Worm (Caenorhabditis elegans) whole organism, L1 larva: ENCODE results near the gene srw-79.
A peak's percentile ranks its signal among the peaks of the same experiment; 100 is the strongest.

ENCODE experiments used
- aha-1 ChIP-seq: fragments of 150-350 bp; optimal IDR thresholded peaks from 2 replicates; lab custom pipeline; 2014; ENCODE audit warnings: missing biosample characterization, missing genetic modification characterization
- alr-1 ChIP-seq: fragments of 200-800 bp; sonication (Bioruptor generic); optimal IDR thresholded peaks from 2 replicates; lab custom pipeline; 2018; ENCODE audit warnings: borderline replicate concordance, mild to moderate bottlenecking, missing genetic modification characterization, missing compliant biosample characterization
- blmp-1 ChIP-seq: fragments of 150-350 bp; optimal IDR thresholded peaks from 2 replicates; lab custom pipeline; 2014; ENCODE audit warnings: missing biosample characterization, missing genetic modification characterization
- ceh-63 ChIP-seq: fragments of 200-800 bp; sonication (Bioruptor generic); optimal IDR thresholded peaks from 2 replicates; lab custom pipeline; 2018; ENCODE audit warnings: mild to moderate bottlenecking, missing genetic modification characterization, missing compliant biosample characterization
- ceh-82 ChIP-seq, 3 experiments: fragments of 150-350 bp in 1 of 3; sonication (generic microtip) in 2 of 3; optimal IDR thresholded peaks; 2 replicates each; lab custom pipeline; 2014 to 2017; ENCODE audit warnings: missing biosample characterization in 3 of 3, missing genetic modification characterization in 3 of 3
- ceh-88 ChIP-seq: fragments of 200-800 bp; sonication (Bioruptor generic); IDR thresholded peaks from 2 replicates; pipeline ENCODE4 v1.3.6; 2022; ENCODE audit warnings: missing genetic modification characterization, missing compliant biosample characterization
- ceh-90 ChIP-seq: sonication (generic microtip); optimal IDR thresholded peaks from 2 replicates; lab custom pipeline; 2016; ENCODE audit warnings: missing genetic modification characterization, missing compliant biosample characterization
- ces-1 ChIP-seq: fragments of 150-350 bp; optimal IDR thresholded peaks from 2 replicates; lab custom pipeline; 2014; ENCODE audit warnings: missing biosample characterization, missing genetic modification reagents, missing genetic modification characterization
- dpl-1 ChIP-seq, 3 experiments: fragments of 150-350 bp in 2 of 3; sonication (generic microtip) in 1 of 3; optimal IDR thresholded peaks; 2 replicates each; lab custom pipeline; 2014 to 2017; ENCODE audit warnings: missing biosample characterization in 3 of 3, missing genetic modification characterization in 3 of 3, missing genetic modification reagents in 3 of 3
- efl-1 ChIP-seq, 4 experiments: fragments of 150-350 bp; optimal IDR thresholded peaks in 3 of 4; peaks in 1 of 4; 1 replicate in 1 of 4; 2 replicates in 3 of 4; lab custom pipeline; 2014; ENCODE audit warnings: missing biosample characterization in 2 of 4, missing genetic modification characterization in 2 of 4, missing genetic modification reagents in 2 of 4
- efl-3 ChIP-seq: fragments of 200-800 bp; sonication (Bioruptor generic); optimal IDR thresholded peaks from 2 replicates; lab custom pipeline; 2018; ENCODE audit warnings: mild to moderate bottlenecking, missing genetic modification characterization, missing compliant biosample characterization
- egl-13 ChIP-seq: sonication (generic microtip); optimal IDR thresholded peaks from 2 replicates; lab custom pipeline; 2016; ENCODE audit warnings: missing genotype, missing genetic modification reagents, missing genetic modification characterization, missing compliant biosample characterization
- egl-27 ChIP-seq, 2 experiments: fragments of 150-350 bp in 1 of 2; sonication (generic microtip); optimal IDR thresholded peaks; 3 replicates each; lab custom pipeline; 2017 to 2018; ENCODE audit warnings: missing biosample characterization in 2 of 2, missing genetic modification characterization in 2 of 2, missing genetic modification reagents in 2 of 2
- elt-2 ChIP-seq: sonication (generic microtip); optimal IDR thresholded peaks from 2 replicates; lab custom pipeline; 2016; ENCODE audit warnings: missing genetic modification characterization, mild to moderate bottlenecking, inconsistent platforms, missing compliant biosample characterization, missing genetic modification reagents
- ets-5 ChIP-seq: fragments of 200-800 bp; sonication (Bioruptor generic); IDR thresholded peaks from 2 replicates; pipeline ENCODE4 v1.3.6; 2022; ENCODE audit warnings: missing genetic modification characterization, missing compliant biosample characterization
- fkh-10 ChIP-seq: sonication (generic microtip); optimal IDR thresholded peaks from 2 replicates; lab custom pipeline; 2017; ENCODE audit warnings: missing biosample characterization, missing genetic modification reagents, missing genetic modification characterization
- fkh-8 ChIP-seq: sonication (generic microtip); optimal IDR thresholded peaks from 2 replicates; lab custom pipeline; 2016; ENCODE audit warnings: mild to moderate bottlenecking, missing genetic modification characterization, missing compliant biosample characterization
- fos-1 ChIP-seq: fragments of 150-350 bp; optimal IDR thresholded peaks from 2 replicates; lab custom pipeline; 2014; ENCODE audit warnings: missing biosample characterization, missing genetic modification characterization
- grh-1 ChIP-seq: fragments of 200-800 bp; sonication (Bioruptor generic); IDR thresholded peaks from 2 replicates; pipeline ENCODE4 v1.3.6; 2022; ENCODE audit warnings: missing genetic modification reagents, missing genetic modification characterization, missing compliant biosample characterization
- hlh-17 ChIP-seq: fragments of 200-800 bp; sonication (Bioruptor generic); optimal IDR thresholded peaks from 2 replicates; lab custom pipeline; 2018; ENCODE audit warnings: missing genetic modification characterization, mild to moderate bottlenecking, missing compliant biosample characterization, moderate library complexity, borderline replicate concordance
- hpl-2 ChIP-seq: fragments of 150-350 bp; optimal IDR thresholded peaks from 2 replicates; lab custom pipeline; 2014; ENCODE audit warnings: missing biosample characterization, missing genetic modification reagents, missing genetic modification characterization
- isw-1 ChIP-seq: fragments of 200-800 bp; sonication (Bioruptor generic); IDR thresholded peaks from 2 replicates; pipeline ENCODE4 v1.3.6; 2022; ENCODE audit warnings: missing genetic modification characterization, missing compliant biosample characterization
- lin-13 ChIP-seq: fragments of 150-350 bp; optimal IDR thresholded peaks from 2 replicates; lab custom pipeline; 2014; ENCODE audit warnings: missing biosample characterization, missing genetic modification reagents, missing genetic modification characterization
- lin-14 ChIP-seq: fragments of 200-800 bp; sonication (Bioruptor generic); optimal IDR thresholded peaks from 2 replicates; lab custom pipeline; 2018; ENCODE audit warnings: mild to moderate bottlenecking, missing genetic modification characterization, moderate library complexity, missing compliant biosample characterization
- lin-15B ChIP-seq: fragments of 150-350 bp; sonication (generic microtip); optimal IDR thresholded peaks from 3 replicates; lab custom pipeline; 2014; ENCODE audit warnings: missing biosample characterization, missing genetic modification characterization
- lin-39 ChIP-seq: fragments of 150-350 bp; optimal IDR thresholded peaks from 2 replicates; lab custom pipeline; 2014; ENCODE audit warnings: missing biosample characterization, missing genetic modification reagents, missing genetic modification characterization
- lir-3 ChIP-seq: sonication (generic microtip); optimal IDR thresholded peaks from 2 replicates; lab custom pipeline; 2016; ENCODE audit warnings: mild to moderate bottlenecking, missing genetic modification characterization, moderate library complexity, missing compliant biosample characterization; ENCODE audit not compliant: poor library complexity
- lsy-2 ChIP-seq, 2 experiments: fragments of 150-350 bp; optimal IDR thresholded peaks; 2 replicates each; lab custom pipeline; 2014; ENCODE audit warnings: missing biosample characterization in 2 of 2, missing genetic modification characterization in 2 of 2
- mdl-1 ChIP-seq, 2 experiments: fragments of 150-350 bp; optimal IDR thresholded peaks; 2 replicates each; lab custom pipeline; 2014 to 2017; ENCODE audit warnings: missing biosample characterization in 2 of 2, missing genetic modification characterization in 2 of 2, inconsistent platforms in 1 of 2
- mef-2 ChIP-seq: fragments of 150-350 bp; optimal IDR thresholded peaks from 2 replicates; lab custom pipeline; 2014; ENCODE audit warnings: missing biosample characterization, missing genetic modification characterization
- nhr-11 ChIP-seq: fragments of 150-350 bp; optimal IDR thresholded peaks from 2 replicates; lab custom pipeline; 2014; ENCODE audit warnings: missing biosample characterization, missing genetic modification characterization
- nhr-12 ChIP-seq: sonication (generic microtip); optimal IDR thresholded peaks from 2 replicates; lab custom pipeline; 2017; ENCODE audit warnings: missing biosample characterization, missing genetic modification characterization
- nhr-71 ChIP-seq: sonication (generic microtip); optimal IDR thresholded peaks from 2 replicates; lab custom pipeline; 2016; ENCODE audit warnings: mild to moderate bottlenecking, missing genetic modification characterization, moderate library complexity, missing compliant biosample characterization
- nhr-84 ChIP-seq: sonication (generic microtip); optimal IDR thresholded peaks from 2 replicates; lab custom pipeline; 2017; ENCODE audit warnings: missing biosample characterization, missing genetic modification characterization
- nhr-85 ChIP-seq: sonication (generic microtip); peaks from one replicate; lab custom pipeline; 2016; ENCODE audit warnings: missing genetic modification characterization, inconsistent platforms, missing compliant biosample characterization
- nhr-90 ChIP-seq: sonication (generic microtip); optimal IDR thresholded peaks from 2 replicates; lab custom pipeline; 2016; ENCODE audit warnings: mild to moderate bottlenecking, missing genetic modification characterization, missing compliant biosample characterization; ENCODE audit not compliant: poor library complexity
- pax-3 ChIP-seq: fragments of 200-800 bp; sonication (Bioruptor generic); optimal IDR thresholded peaks from 2 replicates; lab custom pipeline; 2018; ENCODE audit warnings: mild to moderate bottlenecking, missing genetic modification characterization, moderate library complexity, missing compliant biosample characterization
- skn-1 ChIP-seq: fragments of 150-350 bp; optimal IDR thresholded peaks from 2 replicates; lab custom pipeline; 2014; ENCODE audit warnings: missing biosample characterization, missing genetic modification characterization
- snpc-4 ChIP-seq: fragments of 150-350 bp; optimal IDR thresholded peaks from 2 replicates; lab custom pipeline; 2014; ENCODE audit warnings: missing biosample characterization, missing genetic modification characterization
- sox-4 ChIP-seq: sonication (generic microtip); optimal IDR thresholded peaks from 2 replicates; lab custom pipeline; 2016; ENCODE audit warnings: missing genetic modification characterization, missing compliant biosample characterization
- sptf-1 ChIP-seq: fragments of 150-350 bp; optimal IDR thresholded peaks from 2 replicates; lab custom pipeline; 2014; ENCODE audit warnings: missing biosample characterization, missing genetic modification characterization
- sup-37 ChIP-seq: fragments of 200-800 bp; sonication (Bioruptor generic); optimal IDR thresholded peaks from 2 replicates; lab custom pipeline; 2018; ENCODE audit warnings: mild to moderate bottlenecking, missing genetic modification characterization, missing compliant biosample characterization
- swsn-7 ChIP-seq: sonication (generic microtip); optimal IDR thresholded peaks from 2 replicates; lab custom pipeline; 2016; ENCODE audit warnings: missing genetic modification characterization, missing compliant biosample characterization
- tbx-2 ChIP-seq: sonication (generic microtip); optimal IDR thresholded peaks from 2 replicates; lab custom pipeline; 2016; ENCODE audit warnings: missing genetic modification characterization, missing compliant biosample characterization
- tlp-1 ChIP-seq: fragments of 150-350 bp; optimal IDR thresholded peaks from 2 replicates; lab custom pipeline; 2014; ENCODE audit warnings: missing biosample characterization, missing genetic modification characterization
- unc-30 ChIP-seq: sonication (generic microtip); optimal IDR thresholded peaks from 2 replicates; lab custom pipeline; 2017; ENCODE audit warnings: missing biosample characterization, missing genetic modification characterization
- unc-62 ChIP-seq: fragments of 150-350 bp; optimal IDR thresholded peaks from 2 replicates; lab custom pipeline; 2014; ENCODE audit warnings: missing biosample characterization, missing genetic modification reagents, missing genetic modification characterization
- unc-86 ChIP-seq: sonication (generic microtip); optimal IDR thresholded peaks from 2 replicates; lab custom pipeline; 2016; ENCODE audit warnings: missing genetic modification characterization, missing compliant biosample characterization
- unc-98 ChIP-seq: fragments of 200-800 bp; sonication (Bioruptor generic); IDR thresholded peaks from 2 replicates; pipeline ENCODE4 v1.3.6; 2022; ENCODE audit warnings: missing genetic modification characterization, missing compliant biosample characterization
- vab-15 ChIP-seq: sonication (generic microtip); optimal IDR thresholded peaks from 2 replicates; lab custom pipeline; 2017; ENCODE audit warnings: missing genotype, mild to moderate bottlenecking, missing genetic modification characterization, missing compliant biosample characterization
- xbp-1 ChIP-seq: sonication (generic microtip); optimal IDR thresholded peaks from 2 replicates; lab custom pipeline; 2016; ENCODE audit warnings: missing genetic modification characterization, missing compliant biosample characterization
- ztf-11 ChIP-seq, 2 experiments: sonication (generic microtip); optimal IDR thresholded peaks; 2 replicates each; lab custom pipeline; 2016 to 2017; ENCODE audit warnings: missing genetic modification characterization in 2 of 2, missing biosample characterization in 1 of 2, missing compliant biosample characterization in 1 of 2
- ztf-4 ChIP-seq: fragments of 150-350 bp; optimal IDR thresholded peaks from 2 replicates; lab custom pipeline; 2014; ENCODE audit warnings: missing biosample characterization, missing genetic modification characterization

The srw-79 gene

ce11 chrII:2977652-2978051 lies 31.1 kb downstream of the srw-79 start:
- TF ChIP-seq nhr-11: no peak
- no peak for TF ChIP-seq sup-37 (GFP tag; lab: Kevin White, UChicago)
- no peak for TF ChIP-seq snpc-4
- TF ChIP-seq vab-15: no peak
- no peak for TF ChIP-seq xbp-1 (tag; lab: Kevin White, UChicago)
- TF ChIP-seq isw-1 (GFP tag; lab: Robert Waterston, UW): no peak
- TF ChIP-seq swsn-7 (tag; lab: Kevin White, UChicago): no peak
- TF ChIP-seq nhr-90: no peak
- no peak for TF ChIP-seq ztf-4
- no peak for TF ChIP-seq nhr-84
- peak; percentile 89 for TF ChIP-seq blmp-1 (tag; lab: Kevin White, UChicago)
- no peak for TF ChIP-seq ces-1 (GFP tag; lab: Kevin White, UChicago)
- TF ChIP-seq hlh-17 (GFP tag; lab: Kevin White, UChicago): no peak
- TF ChIP-seq nhr-85 (tag; lab: Kevin White, UChicago): peak; percentile 88
- no peak for TF ChIP-seq ceh-82 (tag; optimal IDR thresholded peaks at IDR 0.05; lab: Kevin White, UChicago)
- no peak for TF ChIP-seq egl-13 (tag; lab: Kevin White, UChicago)
- TF ChIP-seq unc-30 (tag; lab: Kevin White, UChicago): no peak
- TF ChIP-seq fkh-8 (tag; lab: Kevin White, UChicago): no peak
- TF ChIP-seq aha-1 (tag; lab: Kevin White, UChicago): no peak
- TF ChIP-seq lsy-2 (tag; optimal IDR thresholded peaks at IDR 0.05; lab: Kevin White, UChicago): peak in 1 of 2 experiments; percentile 3
- no peak for TF ChIP-seq unc-98
- no peak for TF ChIP-seq alr-1 (tag; lab: Kevin White, UChicago)
- TF ChIP-seq efl-3 (GFP tag; lab: Kevin White, UChicago): no peak
- TF ChIP-seq hpl-2 (GFP tag; lab: Kevin White, UChicago): no peak
- peak; percentile 68 for TF ChIP-seq grh-1 (GFP tag; lab: Robert Waterston, UW)
- no peak for TF ChIP-seq ets-5 (GFP tag; lab: Robert Waterston, UW)
- no peak for TF ChIP-seq tlp-1 (tag; lab: Kevin White, UChicago)
- TF ChIP-seq mef-2 (tag; lab: Kevin White, UChicago): no peak
- no peak for TF ChIP-seq sox-4
- TF ChIP-seq lin-15B (tag; lab: Kevin White, UChicago): no peak
- no peak for TF ChIP-seq tbx-2 (tag; lab: Kevin White, UChicago)
- no peak for TF ChIP-seq ceh-88 (GFP tag; lab: Robert Waterston, UW)
- TF ChIP-seq skn-1 (tag; lab: Kevin White, UChicago): no peak
- no peak for TF ChIP-seq ztf-11 (tag; optimal IDR thresholded peaks at IDR 0.05; lab: Kevin White, UChicago)
- TF ChIP-seq lin-14: peak; percentile 29
- peak in 1 of 3 experiments; percentile 21 for TF ChIP-seq dpl-1 (GFP tag; optimal IDR thresholded peaks at IDR 0.05; lab: Kevin White, UChicago)
- TF ChIP-seq nhr-71 (tag; lab: Kevin White, UChicago): no peak
- no peak for TF ChIP-seq ceh-63 (GFP tag; lab: Kevin White, UChicago)
- TF ChIP-seq efl-1 (optimal IDR thresholded peaks at IDR 0.05; lab: Kevin White, UChicago): peak in 1 of 2 experiments; percentile 7
- TF ChIP-seq efl-1 (GFP tag; optimal IDR thresholded peaks at IDR 0.05 in 1 of 2; lab: Kevin White, UChicago): no peak
- TF ChIP-seq lin-13 (GFP tag; lab: Kevin White, UChicago): no peak
- TF ChIP-seq fkh-10 (GFP tag; lab: Kevin White, UChicago): no peak
- TF ChIP-seq sptf-1 (tag; lab: Kevin White, UChicago): no peak
- TF ChIP-seq lin-39 (tag; lab: Kevin White, UChicago): no peak
- TF ChIP-seq unc-62 (GFP tag; lab: Kevin White, UChicago): no peak
- no peak for TF ChIP-seq elt-2 (tag; lab: Kevin White, UChicago)
- TF ChIP-seq ceh-90 (tag; lab: Kevin White, UChicago): no peak
- no peak for TF ChIP-seq unc-86 (tag; lab: Kevin White, UChicago)
- no peak for TF ChIP-seq fos-1 (tag; lab: Kevin White, UChicago)
- no peak for TF ChIP-seq nhr-12
- TF ChIP-seq egl-27 (tag; optimal IDR thresholded peaks at IDR 0.05; lab: Kevin White, UChicago): no peak
- no peak for TF ChIP-seq pax-3 (tag; lab: Kevin White, UChicago)
- TF ChIP-seq mdl-1 (tag; optimal IDR thresholded peaks at IDR 0.05; lab: Kevin White, UChicago): no peak
- TF ChIP-seq lir-3: no peak
